Worm (Caenorhabditis elegans) whole organism, midembryonic: ENCODE results near the gene myrf-2.

Experiments used
- T22C8.4 ChIP-seq: fragments of 200-800 bp; sonication (Bioruptor generic); IDR thresholded peaks from 2 replicates; pipeline ENCODE4 v1.3.6; 2022; ENCODE audit warnings: missing genetic modification characterization, missing compliant biosample characterization
- cog-1 ChIP-seq: sonication (generic microtip); optimal IDR thresholded peaks from 2 replicates; lab custom pipeline; 2016; ENCODE audit warnings: missing genetic modification characterization, missing compliant biosample characterization
- flt-1 ChIP-seq: fragments of 200-800 bp; sonication (Bioruptor generic); IDR thresholded peaks from 2 replicates; pipeline ENCODE4 v1.3.6; 2022; ENCODE audit warnings: missing genetic modification characterization, missing compliant biosample characterization
- klf-2 ChIP-seq: fragments of 200-800 bp; sonication (Bioruptor generic); conservative IDR thresholded peaks from 2 replicates; pipeline ENCODE4 v1.3.6; 2022; ENCODE audit warnings: missing genetic modification reagents, missing genetic modification characterization, missing compliant biosample characterization
- med-1 ChIP-seq: sonication (generic microtip); optimal IDR thresholded peaks from 2 replicates; lab custom pipeline; 2017; ENCODE audit warnings: missing genetic modification characterization, mild to moderate bottlenecking, missing compliant biosample characterization, antibody characterized with exemption, missing genetic modification reagents; ENCODE audit not compliant: insufficient read depth
- ref-1 ChIP-seq: fragments of 200-800 bp; sonication (Bioruptor generic); conservative IDR thresholded peaks from 2 replicates; pipeline ENCODE4 v1.3.6; 2022; ENCODE audit warnings: missing genetic modification reagents, missing genetic modification characterization, missing compliant biosample characterization
- tab-1 ChIP-seq: fragments of 200-800 bp; sonication (Bioruptor generic); IDR thresholded peaks from 2 replicates; pipeline ENCODE4 v1.3.6; 2022; ENCODE audit warnings: missing genetic modification characterization, missing compliant biosample characterization
- ztf-23 ChIP-seq: fragments of 200-800 bp; sonication (Bioruptor generic); IDR thresholded peaks from 2 replicates; pipeline ENCODE4 v1.3.6; 2022; ENCODE audit warnings: missing genetic modification reagents, missing genetic modification characterization, missing compliant biosample characterization
- ztf-29 ChIP-seq: fragments of 200-800 bp; sonication (Bioruptor generic); IDR thresholded peaks from 2 replicates; pipeline ENCODE4 v1.3.6; 2022; ENCODE audit warnings: missing genetic modification reagents, missing genetic modification characterization, missing compliant biosample characterization

Gene myrf-2

ce11 chrX:10172004-10172584 is 22.1 kb downstream of the myrf-2 start, which contains the start of gene C07A4.2:
TSS of gene C07A4.2 (plus strand) at chrX:10172198.
- TF ChIP-seq ztf-29 (GFP tag; lab: Robert Waterston, UW) (no peak), klf-2 (no peak), T22C8.4 (no peak), flt-1 (GFP tag; lab: Robert Waterston, UW) (no peak), ztf-23 (no peak), tab-1 (no peak), med-1 (GFP tag; lab: Kevin White, UChicago) (no peak), cog-1 (tag; lab: Kevin White, UChicago) (no peak), ref-1 (GFP tag; lab: Robert Waterston, UW) (no peak)

- TF ChIP-seq klf-2 (no peak), med-1 (GFP tag; lab: Kevin White, UChicago) (no peak), flt-1 (GFP tag; lab: Robert Waterston, UW) (no peak), T22C8.4 (no peak), ref-1 (GFP tag; lab: Robert Waterston, UW) (no peak), ztf-29 (GFP tag; lab: Robert Waterston, UW) (no peak), cog-1 (tag; lab: Kevin White, UChicago) (no peak), ztf-23 (no peak), tab-1 (no peak)
Measured at ce11 chrX:10170598-10170997, 23.6 kb downstream of the myrf-2 start.

ce11 chrX:10168534-10168933 is 25.6 kb downstream of the myrf-2 start:
- TF ChIP-seq ztf-23 (no peak), flt-1 (GFP tag; lab: Robert Waterston, UW) (no peak), ref-1 (GFP tag; lab: Robert Waterston, UW) (no peak), med-1 (GFP tag; lab: Kevin White, UChicago) (no peak), ztf-29 (GFP tag; lab: Robert Waterston, UW) (no peak), tab-1 (no peak), klf-2 (no peak), T22C8.4 (no peak), cog-1 (tag; lab: Kevin White, UChicago) (no peak)

ce11 chrX:10167005-10167404 is 27.2 kb downstream of the myrf-2 start, which contains the start of gene rnp-9:
TSS of gene rnp-9 (plus strand) at chrX:10167305.
- no peak for TF ChIP-seq T22C8.4
- no peak for TF ChIP-seq ztf-23
- TF ChIP-seq klf-2: no peak
- no peak for TF ChIP-seq cog-1 (tag; lab: Kevin White, UChicago)
- TF ChIP-seq flt-1 (GFP tag; lab: Robert Waterston, UW): no peak
- no peak for TF ChIP-seq med-1 (GFP tag; lab: Kevin White, UChicago)
- TF ChIP-seq ref-1 (GFP tag; lab: Robert Waterston, UW): no peak
- TF ChIP-seq tab-1: no peak
- no peak for TF ChIP-seq ztf-29 (GFP tag; lab: Robert Waterston, UW)

ce11 chrX:10163212-10163611 is 31.0 kb downstream of the myrf-2 start:
- no peak for TF ChIP-seq klf-2
- TF ChIP-seq ref-1 (GFP tag; lab: Robert Waterston, UW): no peak
- TF ChIP-seq ztf-29 (GFP tag; lab: Robert Waterston, UW): no peak
- TF ChIP-seq med-1 (GFP tag; lab: Kevin White, UChicago): no peak
- TF ChIP-seq cog-1 (tag; lab: Kevin White, UChicago): no peak
- no peak for TF ChIP-seq T22C8.4
- no peak for TF ChIP-seq ztf-23
- TF ChIP-seq flt-1 (GFP tag; lab: Robert Waterston, UW): no peak
- TF ChIP-seq tab-1: no peak

ce11 chrX:10162476-10162875 is 31.7 kb downstream of the myrf-2 start:
- TF ChIP-seq cog-1 (tag; lab: Kevin White, UChicago) (no peak), med-1 (GFP tag; lab: Kevin White, UChicago) (no peak), klf-2 (no peak), ztf-23 (no peak), tab-1 (no peak), T22C8.4 (no peak), flt-1 (GFP tag; lab: Robert Waterston, UW) (no peak), ref-1 (GFP tag; lab: Robert Waterston, UW) (no peak)

- TF ChIP-seq ztf-29 (GFP tag; lab: Robert Waterston, UW) (no peak), ref-1 (GFP tag; lab: Robert Waterston, UW) (no peak), tab-1 (no peak), T22C8.4 (no peak), cog-1 (tag; lab: Kevin White, UChicago) (no peak), klf-2 (no peak), med-1 (GFP tag; lab: Kevin White, UChicago) (no peak), flt-1 (GFP tag; lab: Robert Waterston, UW) (no peak), ztf-23 (no peak)
Measured at ce11 chrX:10160097-10160677, 34.0 kb downstream of the myrf-2 start, which contains the start of gene F09B9.4. TSS of gene F09B9.4 (plus strand) at chrX:10160627.

- TF ChIP-seq T22C8.4: no peak
- TF ChIP-seq ztf-29 (GFP tag; lab: Robert Waterston, UW): peak; percentile 18; the same call in 1 of the 2 replicates
Measured at ce11 chrX:10158716-10159115, 35.5 kb downstream of the myrf-2 start, which contains the start of gene erd-2.1. TSS of gene erd-2.1 (minus strand) at chrX:10158829.

ce11 chrX:10155127-10155526 is 39.0 kb downstream of the myrf-2 start:
- no peak for TF ChIP-seq tab-1
- no peak for TF ChIP-seq klf-2
- no peak for TF ChIP-seq med-1 (GFP tag; lab: Kevin White, UChicago)
- TF ChIP-seq cog-1 (tag; lab: Kevin White, UChicago): no peak
- no peak for TF ChIP-seq ztf-23
- TF ChIP-seq T22C8.4: no peak
- TF ChIP-seq ztf-29 (GFP tag; lab: Robert Waterston, UW): no peak
- TF ChIP-seq ref-1 (GFP tag; lab: Robert Waterston, UW): no peak
- no peak for TF ChIP-seq flt-1 (GFP tag; lab: Robert Waterston, UW)
